Fruit fly (Drosophila melanogaster): Measurements from ENCODE around the gene Edem2.
"Not testable (repeated sequence)": the region's sequence is repeated elsewhere in the genome, so short reads cannot be mapped to it uniquely, and the experiment has no call there.

The Edem2 gene

DNA sequence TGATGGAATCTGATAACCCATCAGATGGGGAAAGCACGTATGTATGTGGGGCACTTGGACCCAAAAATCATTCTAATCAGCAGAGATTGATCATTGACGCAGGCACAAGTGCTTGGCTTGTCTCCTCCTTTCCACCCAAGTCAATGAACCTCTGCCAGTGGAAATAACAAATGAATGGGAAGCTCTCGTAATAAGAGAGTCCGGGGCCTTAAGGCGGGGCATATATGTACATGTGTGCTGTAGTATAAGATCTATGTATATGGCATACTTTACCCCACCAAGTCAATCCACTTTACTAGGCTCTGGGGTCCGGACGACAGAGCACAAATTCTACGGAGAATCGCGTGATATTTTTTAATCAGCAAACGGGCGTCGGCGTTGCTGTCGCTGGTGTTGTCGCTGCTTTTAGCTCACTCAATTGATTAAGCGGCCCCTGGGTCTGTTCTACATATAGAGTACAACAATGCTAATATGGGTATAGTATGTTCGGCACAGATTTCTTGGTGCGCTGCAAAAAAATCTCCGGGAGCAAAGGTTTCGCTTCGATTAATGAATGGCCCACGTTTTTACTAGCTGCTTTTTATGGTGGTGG is 14.2 kb downstream of the Edem2 start:
- no peak for TF ChIP-seq Sin3A (optimal IDR thresholded peaks at IDR 0.05)
- no peak for TF ChIP-seq psq (optimal IDR thresholded peaks at IDR 0.05)
- TF ChIP-seq insv (optimal IDR thresholded peaks at IDR 0.05): no peak
- TF ChIP-seq h (optimal IDR thresholded peaks at IDR 0.05): no peak
- TF ChIP-seq Myc (optimal IDR thresholded peaks at IDR 0.05): no peak
- no peak for TF ChIP-seq ttk (optimal IDR thresholded peaks at IDR 0.05)

DNA sequence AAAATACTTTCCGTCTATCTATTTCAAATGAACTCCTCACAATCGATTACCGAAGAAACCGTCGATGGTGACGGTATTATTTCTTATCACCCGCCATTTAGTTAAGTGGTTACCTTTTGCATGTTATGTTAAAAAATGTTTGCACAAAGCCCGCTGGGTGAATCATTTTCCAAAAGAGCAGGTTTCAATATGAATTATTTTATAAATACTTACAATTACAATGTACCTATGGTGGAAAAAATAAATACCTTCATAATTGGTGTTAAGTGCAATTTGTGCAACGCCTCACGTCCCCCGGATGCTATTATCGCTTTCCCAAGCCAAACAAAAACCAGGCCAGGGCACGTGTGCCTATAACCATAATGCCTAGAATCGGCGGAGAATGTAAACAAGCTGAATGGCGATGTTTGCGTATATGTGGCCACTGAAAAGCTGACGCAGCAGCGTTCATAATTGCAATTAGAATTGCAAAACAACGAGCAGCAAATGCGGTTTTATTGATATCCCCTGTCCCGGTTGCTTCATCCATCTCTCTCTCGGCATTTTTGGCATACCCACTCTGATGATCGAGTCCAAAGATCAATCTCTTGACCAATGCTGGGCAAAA is 15.0 kb downstream of the Edem2 start:
- TF ChIP-seq psq (optimal IDR thresholded peaks at IDR 0.05) (no peak), h (optimal IDR thresholded peaks at IDR 0.05) (no peak), ttk (optimal IDR thresholded peaks at IDR 0.05) (no peak), Sin3A (optimal IDR thresholded peaks at IDR 0.05) (no peak)

DNA sequence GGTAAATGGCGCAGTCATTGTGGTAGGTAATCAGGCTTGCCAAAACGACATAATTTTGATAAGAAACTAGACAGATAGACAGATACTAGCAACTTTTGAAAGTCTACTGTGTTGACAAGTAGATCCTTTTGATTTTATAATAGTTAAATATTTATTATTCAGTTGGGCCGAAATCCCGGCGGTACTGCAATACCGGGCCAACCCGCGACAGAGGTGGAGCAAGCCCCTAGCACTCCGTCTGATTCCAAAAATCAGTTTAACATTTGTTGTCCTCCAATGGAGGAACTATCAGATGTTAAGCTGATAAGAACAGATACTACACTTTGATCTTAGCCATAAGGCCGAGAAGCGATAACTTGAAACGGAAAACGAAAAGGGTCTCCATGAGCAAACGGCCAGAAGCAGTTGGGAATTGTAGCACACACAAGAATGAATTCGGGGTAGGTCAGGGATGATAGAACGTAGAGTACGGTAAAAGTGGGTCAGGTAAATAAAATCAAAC is 19.8 kb downstream of the Edem2 start, which contains the start of gene CG15482:
Gene CG15482, minus strand, starts transcription at position 51 of the 502 bp plus-strand sequence.
- not testable (repeated sequence) for TF ChIP-seq ttk, psq, insv (optimal IDR thresholded peaks at IDR 0.05)

DNA sequence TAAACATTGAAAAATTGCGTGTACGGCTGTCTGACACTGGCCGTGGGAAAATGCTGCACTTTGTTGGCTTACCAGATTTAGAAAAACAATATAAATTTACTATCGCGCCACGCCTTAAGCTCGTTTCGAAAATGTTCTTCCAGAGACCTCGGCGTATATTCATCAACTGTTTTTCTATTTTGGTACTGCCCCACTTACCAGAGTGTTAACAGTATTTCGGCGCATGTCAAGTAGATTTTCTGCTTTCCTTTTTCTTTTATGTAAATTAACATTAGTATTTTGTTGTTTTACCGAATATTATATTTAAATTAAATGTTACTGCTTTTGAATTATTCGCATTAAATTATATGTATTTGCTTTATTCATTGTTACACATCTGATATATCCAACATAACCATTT is 23.0 kb downstream of the Edem2 start, which contains the start of gene kek4:
Gene kek4, minus strand, starts transcription at position 341 of the 400 bp plus-strand sequence.
- TF ChIP-seq Sin3A (optimal IDR thresholded peaks at IDR 0.05) (no peak), psq (optimal IDR thresholded peaks at IDR 0.05) (no peak), h (optimal IDR thresholded peaks at IDR 0.05) (no peak), Myc (optimal IDR thresholded peaks at IDR 0.05) (no peak), insv (optimal IDR thresholded peaks at IDR 0.05) (no peak), ttk (optimal IDR thresholded peaks at IDR 0.05) (no peak)

DNA sequence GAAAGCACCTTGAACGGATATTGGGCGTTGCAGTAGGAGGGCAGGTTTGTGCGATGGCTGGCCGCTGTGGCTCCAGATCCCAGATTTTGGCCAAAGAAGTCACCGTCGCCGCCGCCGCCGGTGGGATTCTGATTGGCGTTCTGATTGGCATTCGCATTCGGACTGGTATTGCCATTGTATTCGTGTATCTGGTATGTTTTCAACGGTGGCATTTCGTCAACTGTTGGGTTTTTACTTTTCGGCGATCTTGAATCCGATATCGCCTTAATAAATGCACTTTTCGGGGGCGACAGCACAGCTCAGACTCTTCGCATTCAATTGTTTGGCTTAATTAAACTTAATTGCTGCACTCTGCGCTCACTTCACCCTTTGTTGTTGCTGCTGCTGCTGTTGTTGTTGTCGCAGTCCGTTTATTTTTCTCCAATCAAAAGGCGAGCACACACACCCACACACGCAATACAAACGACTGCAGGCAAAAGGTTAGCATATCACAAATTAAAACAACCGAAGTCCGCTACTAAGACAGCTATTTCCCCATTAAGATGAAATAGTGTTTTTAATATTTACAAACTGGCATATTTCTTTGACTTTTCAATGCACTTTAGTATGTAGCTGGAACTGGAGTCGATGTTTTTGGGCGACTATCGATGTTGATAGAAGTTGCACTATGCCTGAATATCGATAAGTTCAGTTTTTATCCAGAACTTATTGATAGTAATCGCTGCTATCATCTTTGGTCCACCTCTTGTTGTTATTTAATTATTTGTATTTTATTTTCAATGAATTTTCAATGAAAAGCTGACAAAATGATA is 27.5 kb downstream of the Edem2 start, which contains the start of the genes CG9426 and mRF1:
Gene CG9426, minus strand, starts transcription at position 643 of the 812 bp plus-strand sequence.
Gene mRF1, plus strand, starts transcription at position 699 of the 812 bp plus-strand sequence.
- TF ChIP-seq Myc (optimal IDR thresholded peaks at IDR 0.05) (no peak), psq (optimal IDR thresholded peaks at IDR 0.05) (no peak), insv (optimal IDR thresholded peaks at IDR 0.05) (no peak), Sin3A (optimal IDR thresholded peaks at IDR 0.05) (no peak), h (optimal IDR thresholded peaks at IDR 0.05) (no peak)

DNA sequence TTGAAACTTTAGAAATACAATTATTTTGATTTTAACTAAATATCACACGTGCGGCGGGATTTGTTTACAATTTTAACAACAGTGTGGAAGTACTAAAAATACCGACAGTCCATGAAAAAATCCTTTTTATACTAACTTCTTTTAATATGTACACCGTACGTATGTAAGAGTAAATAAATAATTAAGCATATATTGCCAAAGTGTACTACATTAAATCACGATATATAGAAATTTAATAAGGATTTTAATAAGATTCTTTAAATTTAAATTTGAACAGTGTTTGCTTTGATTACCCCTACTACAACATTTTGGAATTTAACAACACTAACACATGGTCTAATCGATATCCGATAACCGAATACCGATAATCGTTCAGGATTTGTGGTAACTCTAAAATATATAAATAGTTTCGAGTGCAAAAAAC is 30.2 kb downstream of the Edem2 start, which contains the start of the genes Ski6 and CG16812:
Gene Ski6, minus strand, starts transcription at position 205 of the 424 bp plus-strand sequence.
Gene CG16812, plus strand, starts transcription at position 363 of the 424 bp plus-strand sequence.
- no peak for TF ChIP-seq h (optimal IDR thresholded peaks at IDR 0.05)
- no peak for TF ChIP-seq ttk (optimal IDR thresholded peaks at IDR 0.05)
- no peak for TF ChIP-seq psq (optimal IDR thresholded peaks at IDR 0.05)
- TF ChIP-seq Myc (optimal IDR thresholded peaks at IDR 0.05): no peak
- TF ChIP-seq insv (optimal IDR thresholded peaks at IDR 0.05): no peak
- TF ChIP-seq Sin3A (optimal IDR thresholded peaks at IDR 0.05): no peak

DNA sequence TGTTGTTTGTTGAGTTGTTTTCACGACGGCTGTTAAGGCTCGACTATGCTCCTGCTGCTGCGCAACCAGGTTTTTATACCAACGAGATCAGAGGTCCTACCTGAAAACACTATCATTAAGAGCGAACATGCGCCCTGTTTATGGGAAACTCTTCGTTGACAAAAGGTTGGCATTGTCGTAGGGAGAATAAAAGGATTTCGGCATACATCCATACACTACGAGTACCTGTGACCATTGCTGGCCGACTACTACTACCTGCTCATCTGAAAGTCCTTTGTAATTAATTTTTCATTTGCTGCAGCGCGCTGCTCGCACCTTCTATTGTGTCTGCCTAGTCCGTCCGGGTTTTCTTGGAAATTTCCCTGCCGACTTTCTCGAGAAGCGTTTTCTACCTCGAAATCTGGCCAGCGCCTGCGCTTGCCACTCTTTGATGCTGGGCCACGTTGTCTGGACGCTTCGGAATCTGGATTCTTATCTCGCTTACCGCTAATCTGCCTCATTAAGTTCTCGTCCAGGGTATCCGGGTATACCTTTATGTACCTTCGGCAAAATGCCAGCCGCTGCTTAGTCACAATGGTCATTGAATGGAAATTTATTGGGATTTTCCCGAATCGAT is 33.3 kb downstream of the Edem2 start, which contains the start of gene CG15480:
Gene CG15480, minus strand, starts transcription at position 51 of the 616 bp plus-strand sequence.
- TF ChIP-seq ttk (optimal IDR thresholded peaks at IDR 0.05): no peak
- no peak for TF ChIP-seq Sin3A (optimal IDR thresholded peaks at IDR 0.05)
- no peak for TF ChIP-seq h (optimal IDR thresholded peaks at IDR 0.05)
- no peak for TF ChIP-seq insv (optimal IDR thresholded peaks at IDR 0.05)
- TF ChIP-seq Myc (optimal IDR thresholded peaks at IDR 0.05): no peak
- TF ChIP-seq psq (optimal IDR thresholded peaks at IDR 0.05): no peak

DNA sequence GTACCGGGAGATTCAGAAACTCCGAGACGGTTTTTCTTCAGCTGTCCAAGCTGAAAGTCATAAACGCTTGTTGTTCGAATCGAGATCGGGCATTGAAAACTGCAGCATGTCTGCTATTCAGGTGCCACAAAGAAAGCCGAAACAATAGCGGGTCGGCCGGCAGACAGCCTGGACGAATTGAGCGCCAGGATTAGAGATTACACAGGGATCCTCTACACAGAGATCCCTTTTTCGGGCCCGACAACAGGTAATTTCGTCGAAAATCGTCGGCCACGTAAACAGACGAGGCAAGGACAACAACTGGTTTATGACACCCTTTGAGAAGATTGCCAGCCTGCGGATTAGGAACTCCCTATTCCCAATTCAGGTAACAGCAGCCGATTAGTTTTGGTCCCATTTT is 35.2 kb downstream of the Edem2 start, which contains the start of gene CG16813:
Gene CG16813, plus strand, starts transcription at position 288 of the 400 bp plus-strand sequence.
- no peak for TF ChIP-seq Myc (optimal IDR thresholded peaks at IDR 0.05)
- TF ChIP-seq h (optimal IDR thresholded peaks at IDR 0.05): no peak
- TF ChIP-seq insv (optimal IDR thresholded peaks at IDR 0.05): no peak
- no peak for TF ChIP-seq ttk (optimal IDR thresholded peaks at IDR 0.05)
- TF ChIP-seq psq (optimal IDR thresholded peaks at IDR 0.05): no peak
- no peak for TF ChIP-seq Sin3A (optimal IDR thresholded peaks at IDR 0.05)

DNA sequence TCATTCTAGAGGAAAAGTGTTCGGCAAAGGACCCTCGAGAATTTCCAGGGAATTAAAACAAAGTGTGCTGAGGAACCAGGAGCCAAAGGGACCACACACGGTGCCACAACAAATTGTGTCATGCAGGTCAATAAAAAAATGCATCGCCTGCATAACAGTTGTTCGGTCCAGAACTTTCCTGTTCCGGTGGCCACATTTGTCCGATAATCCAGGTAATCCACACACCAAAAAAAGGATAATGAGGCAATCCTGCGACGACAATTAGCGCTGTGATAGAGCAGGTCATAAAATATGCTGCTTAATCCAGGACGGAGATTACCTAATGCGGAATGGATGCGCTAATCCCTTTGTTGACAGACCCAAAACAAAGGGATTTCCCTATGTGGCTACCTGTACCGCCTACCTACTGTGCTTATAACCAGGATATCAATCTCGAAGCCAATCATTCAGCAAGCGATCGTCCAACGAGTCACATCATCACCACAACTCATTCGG is 37.4 kb downstream of the Edem2 start, which contains the start of gene CG16815:
Gene CG16815, plus strand, starts transcription at position 445 of the 495 bp plus-strand sequence.
- no peak for TF ChIP-seq ttk (optimal IDR thresholded peaks at IDR 0.05)
- TF ChIP-seq insv (optimal IDR thresholded peaks at IDR 0.05): no peak
- TF ChIP-seq Sin3A (optimal IDR thresholded peaks at IDR 0.05): no peak
- no peak for TF ChIP-seq h (optimal IDR thresholded peaks at IDR 0.05)
- no peak for TF ChIP-seq Myc (optimal IDR thresholded peaks at IDR 0.05)
- no peak for TF ChIP-seq psq (optimal IDR thresholded peaks at IDR 0.05)

DNA sequence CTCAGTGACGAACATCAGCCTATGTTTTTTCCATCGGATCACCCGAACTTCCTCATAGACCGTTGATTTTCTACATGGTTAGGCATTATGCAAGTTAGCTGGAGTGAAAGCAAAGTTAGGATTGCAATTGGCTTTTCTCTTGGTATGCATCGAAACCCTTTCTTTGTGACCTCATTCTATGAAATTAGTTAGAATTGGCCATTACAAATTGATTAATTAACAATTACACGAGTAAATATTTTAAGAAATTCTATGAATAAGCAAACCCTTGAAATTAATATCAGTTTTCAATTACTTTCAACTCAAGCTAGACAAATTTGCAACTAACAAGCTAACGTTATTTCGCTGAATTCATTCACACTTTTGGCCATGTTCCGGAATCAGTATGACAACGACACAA is 39.7 kb downstream of the Edem2 start, which contains the start of gene Prosalpha6T:
Gene Prosalpha6T, plus strand, starts transcription at position 301 of the 400 bp plus-strand sequence.
- TF ChIP-seq insv (optimal IDR thresholded peaks at IDR 0.05) (no peak), h (optimal IDR thresholded peaks at IDR 0.05) (no peak), Myc (optimal IDR thresholded peaks at IDR 0.05) (no peak)
